Fruit fly (Drosophila melanogaster) ovary, adult (tissue): ENCODE measurements around the gene Pp4-19C.

Source experiments
- CG17801 ChIP-seq: fragments of 200-800 bp; optimal IDR thresholded peaks from 2 replicates; lab custom pipeline; 2019; ENCODE audit warnings: missing biosample characterization, mild to moderate bottlenecking, missing genetic modification characterization, moderate library complexity; ENCODE audit not compliant: partially characterized antibody

Gene Pp4-19C

dm6 chrX:20423158-20423557 lies 644 bp downstream of the Pp4-19C start:
- TF ChIP-seq CG17801: no peak

dm6 chrX:20419313-20419712 lies 4.5 kb downstream of the Pp4-19C start, which contains the start of gene Obp19d:
TSS of gene Obp19d (plus strand) at chrX:20419613.
- no peak for TF ChIP-seq CG17801

- TF ChIP-seq CG17801: no peak
These were observed 4.9 kb downstream of the Pp4-19C start, which contains the start of gene Obp19c for dm6 chrX:20418864-20419263. TSS of gene Obp19c (minus strand) at chrX:20418964.

- TF ChIP-seq CG17801: no peak
These were observed 7.4 kb downstream of the Pp4-19C start, which contains the start of gene Obp19b for dm6 chrX:20416433-20416832. TSS of gene Obp19b (plus strand) at chrX:20416733.

dm6 chrX:20415444-20415843 lies 8.4 kb downstream of the Pp4-19C start, which contains the start of gene Obp19a:
TSS of gene Obp19a (plus strand) at chrX:20415744.
- TF ChIP-seq CG17801: no peak

- TF ChIP-seq CG17801: no peak
These were observed 9.7 kb downstream of the Pp4-19C start, which contains the start of gene CG15458 for dm6 chrX:20414099-20414498. TSS of gene CG15458 (minus strand) at chrX:20414199.

dm6 chrX:20413481-20413880 lies 10.3 kb downstream of the Pp4-19C start, which contains the start of gene CG15459:
TSS of gene CG15459 (minus strand) at chrX:20413581.
- no peak for TF ChIP-seq CG17801

dm6 chrX:20411635-20412034 lies 12.2 kb downstream of the Pp4-19C start:
- TF ChIP-seq CG17801: no peak

- TF ChIP-seq CG17801: no peak
These were observed 29.5 kb downstream of the Pp4-19C start, which contains the start of gene HERC2 for dm6 chrX:20394066-20394913. TSS of gene HERC2 (plus strand) at chrX:20394395.

- TF ChIP-seq CG17801: no peak
These were observed 30.2 kb downstream of the Pp4-19C start, which contains the start of gene Syx16 for dm6 chrX:20393580-20393979. TSS of gene Syx16 (minus strand) at chrX:20393751.

- TF ChIP-seq CG17801: peak; percentile 5
These were observed 32.6 kb downstream of the Pp4-19C start for dm6 chrX:20391230-20391629.

- no peak for TF ChIP-seq CG17801
These were observed 33.1 kb downstream of the Pp4-19C start, which contains the start of gene jb for dm6 chrX:20390706-20391105. TSS of gene jb (minus strand) at chrX:20390806.

dm6 chrX:20389633-20390032 lies 34.2 kb downstream of the Pp4-19C start:
- no peak for TF ChIP-seq CG17801

- no peak for TF ChIP-seq CG17801
These were observed 37.9 kb downstream of the Pp4-19C start for dm6 chrX:20385865-20386264.

- no peak for TF ChIP-seq CG17801
These were observed 47.4 kb downstream of the Pp4-19C start, which contains the start of gene CG12679 for dm6 chrX:20376422-20376821. TSS of gene CG12679 (minus strand) at chrX:20376522.
